Worm (Caenorhabditis elegans): ENCODE measurements around the gene clp-6.

ce11 chrIV:1433978-1434377 lies 861 bp downstream of the clp-6 start:
- TF ChIP-seq snpc-4 (tag; optimal IDR thresholded peaks at IDR 0.05) (no peak), elt-1 (tag; optimal IDR thresholded peaks at IDR 0.05; ENCODE audit: borderline replicate concordance, insufficient read depth) (no peak), nhr-76 (tag; optimal IDR thresholded peaks at IDR 0.05) (no peak)

Data from whole organism, mixed stage, embryonic.